Fruit fly (Drosophila melanogaster) whole organism: Measurements from ENCODE around the gene CG6583.

Experiments used
- CG8478 ChIP-seq: fragments of >200 bp; optimal IDR thresholded peaks from 2 replicates; lab custom pipeline; 2018; ENCODE audit warnings: inconsistent platforms
- pan ChIP-seq: fragments of >200 bp; optimal IDR thresholded peaks from 2 replicates; lab custom pipeline; 2017

- TF ChIP-seq pan (lab: Kevin White, UChicago) (no peak), CG8478 (lab: Kevin White, UChicago) (no peak)
Measured at dm6 chr2L:12163941-12164340, 8.4 kb downstream of the CG6583 start, which contains the start of gene ZnT33D.
